Worm (Caenorhabditis elegans): ENCODE data around the gene F32D8.15.

DNA sequence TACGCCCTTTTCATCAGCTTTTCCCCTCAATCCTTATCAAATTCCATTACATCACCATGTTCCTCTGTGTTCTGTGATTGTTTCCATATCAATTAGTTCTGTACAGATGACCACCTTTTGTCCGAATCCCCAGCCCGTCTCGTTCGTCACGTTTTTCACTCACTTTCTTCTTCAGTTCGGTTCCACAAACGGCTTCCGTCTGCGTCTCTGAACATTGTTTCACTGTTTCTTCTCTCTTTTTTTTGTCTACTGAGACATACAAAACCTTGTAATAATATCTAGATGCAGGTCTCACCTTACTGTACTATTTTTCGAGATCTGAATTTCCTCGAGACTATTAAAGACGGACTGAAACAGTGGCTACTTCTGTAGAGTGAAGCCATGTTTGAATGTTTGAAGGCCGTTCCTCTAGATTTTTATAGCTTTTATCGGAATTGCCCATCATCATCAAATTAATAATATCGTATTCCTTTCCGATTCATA lies 17.4 kb upstream of the F32D8.15 start, which contains the start of gene F32D8.3:
- no peak for TF ChIP-seq ama-1 (optimal IDR thresholded peaks at IDR 0.05)
- TF ChIP-seq ztf-7 (tag; optimal IDR thresholded peaks at IDR 0.05) = no peak
- TF ChIP-seq zag-1 (tag; optimal IDR thresholded peaks at IDR 0.05) = no peak
- TF ChIP-seq lin-29 (GFP tag; IDR thresholded peaks at IDR 0.05) = no peak
- no peak for TF ChIP-seq hif-1 (tag; optimal IDR thresholded peaks at IDR 0.05)
- no peak for TF ChIP-seq unc-39 (tag; optimal IDR thresholded peaks at IDR 0.05)
- peak; percentile 76 for TF ChIP-seq mxl-3 (GFP tag; optimal IDR thresholded peaks at IDR 0.05)
- TF ChIP-seq spr-1 (tag; optimal IDR thresholded peaks at IDR 0.05) = no peak
- peak in 1 of 2 experiments; percentile 67 for TF ChIP-seq unc-62 (GFP tag; optimal IDR thresholded peaks at IDR 0.05 in 1 of 2)
- no peak for TF ChIP-seq unc-62 (tag; optimal IDR thresholded peaks at IDR 0.05)
- TF ChIP-seq lin-1 (GFP tag; IDR thresholded peaks at IDR 0.05) = no peak
- no peak for TF ChIP-seq lin-39 (tag; optimal IDR thresholded peaks at IDR 0.05)
- TF ChIP-seq ctbp-1 (GFP tag; IDR thresholded peaks at IDR 0.05) = no peak
- TF ChIP-seq hlh-11 (tag; optimal IDR thresholded peaks at IDR 0.05) = peak; percentile 62
